Fruit fly (Drosophila melanogaster) whole organism, adult: ENCODE results near the gene CG13306.

Source experiments
- CG1620 ChIP-seq: fragments of 200-800 bp; sonication (Bioruptor generic); optimal IDR thresholded peaks from 2 replicates; lab custom pipeline; 2016; ENCODE audit warnings: missing biosample characterization, missing genetic modification characterization
- CG33017 ChIP-seq: fragments of 200-800 bp; sonication (Bioruptor generic); optimal IDR thresholded peaks from 2 replicates; lab custom pipeline; 2018; ENCODE audit warnings: missing biosample characterization, mild to moderate bottlenecking, missing genetic modification characterization, moderate library complexity
- CG7045 ChIP-seq: fragments of 200-800 bp; sonication (Bioruptor generic); optimal IDR thresholded peaks from 2 replicates; lab custom pipeline; 2017; ENCODE audit warnings: missing biosample characterization, mild to moderate bottlenecking, missing genetic modification characterization
- CG7101 ChIP-seq: fragments of 200-800 bp; sonication (Bioruptor generic); optimal IDR thresholded peaks from 2 replicates; lab custom pipeline; 2018; ENCODE audit warnings: missing biosample characterization, mild to moderate bottlenecking, missing genetic modification characterization, moderate library complexity
- Crg-1 ChIP-seq: fragments of 200-800 bp; sonication (Bioruptor generic); optimal IDR thresholded peaks from 2 replicates; lab custom pipeline; 2016; ENCODE audit warnings: missing biosample characterization, missing genetic modification characterization
- Hr96 ChIP-seq: fragments of 200-800 bp; sonication (Bioruptor generic); optimal IDR thresholded peaks from 2 replicates; lab custom pipeline; 2016; ENCODE audit warnings: missing biosample characterization, missing genetic modification characterization
- Mnt ChIP-seq: fragments of 200-800 bp; sonication (Bioruptor generic); optimal IDR thresholded peaks from 2 replicates; lab custom pipeline; 2016; ENCODE audit warnings: missing biosample characterization, mild to moderate bottlenecking, missing genetic modification characterization
- cic ChIP-seq: fragments of 200-800 bp; sonication (Bioruptor generic); optimal IDR thresholded peaks from 2 replicates; lab custom pipeline; 2017; ENCODE audit warnings: missing biosample characterization, mild to moderate bottlenecking, missing genetic modification characterization, moderate library complexity
- kay ChIP-seq: fragments of 200-800 bp; sonication (Bioruptor generic); peaks from one replicate; lab custom pipeline; 2016; ENCODE audit warnings: missing biosample characterization, missing genetic modification characterization, borderline replicate concordance
- ovo ChIP-seq: fragments of 200-800 bp; sonication (Bioruptor generic); optimal IDR thresholded peaks from 2 replicates; lab custom pipeline; 2016; ENCODE audit warnings: missing biosample characterization, missing genetic modification characterization
- tj ChIP-seq: fragments of 200-800 bp; sonication (Bioruptor generic); optimal IDR thresholded peaks from 3 replicates; lab custom pipeline; 2017; ENCODE audit warnings: missing biosample characterization, mild to moderate bottlenecking, missing genetic modification characterization, moderate library complexity

DNA sequence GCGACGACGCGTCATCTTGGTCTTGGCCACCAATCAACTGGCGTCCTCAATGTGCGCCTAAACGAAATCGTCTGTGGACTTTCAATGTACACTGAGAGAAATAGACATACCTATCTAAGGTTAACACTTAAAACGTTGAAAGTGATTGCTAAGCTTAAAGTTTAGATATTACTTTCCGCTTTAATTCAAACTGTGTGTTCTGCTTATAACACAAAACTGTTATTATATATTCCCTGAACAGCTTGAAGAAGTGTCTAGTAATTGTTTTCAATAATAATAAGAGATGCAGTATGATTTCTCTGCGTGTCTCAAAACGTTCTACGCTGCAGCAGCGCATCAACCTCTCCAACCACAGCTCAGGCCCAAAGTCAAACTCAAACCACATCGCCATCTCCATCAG lies 32.5 kb upstream of the CG13306 start:
- no peak for TF ChIP-seq ovo (GFP tag; lab: Kevin White, UChicago)
- TF ChIP-seq Hr96 = no peak
- no peak for TF ChIP-seq CG7101 (tag; lab: Kevin White, UChicago)
- TF ChIP-seq Crg-1 (GFP tag; lab: Kevin White, UChicago) = no peak
- no peak for TF ChIP-seq CG1620 (GFP tag; lab: Kevin White, UChicago)
- no peak for TF ChIP-seq cic (GFP tag; lab: Kevin White, UChicago)
- no peak for TF ChIP-seq CG7045 (GFP tag; lab: Kevin White, UChicago)
- no peak for TF ChIP-seq kay (GFP tag; lab: Kevin White, UChicago)
- no peak for TF ChIP-seq Mnt (GFP tag; lab: Kevin White, UChicago)
- no peak for TF ChIP-seq CG33017 (tag; lab: Kevin White, UChicago)
- TF ChIP-seq tj (GFP tag; lab: Kevin White, UChicago) = no peak
